Worm (Caenorhabditis elegans): ENCODE results near the gene M28.9.

Gene M28.9

DNA sequence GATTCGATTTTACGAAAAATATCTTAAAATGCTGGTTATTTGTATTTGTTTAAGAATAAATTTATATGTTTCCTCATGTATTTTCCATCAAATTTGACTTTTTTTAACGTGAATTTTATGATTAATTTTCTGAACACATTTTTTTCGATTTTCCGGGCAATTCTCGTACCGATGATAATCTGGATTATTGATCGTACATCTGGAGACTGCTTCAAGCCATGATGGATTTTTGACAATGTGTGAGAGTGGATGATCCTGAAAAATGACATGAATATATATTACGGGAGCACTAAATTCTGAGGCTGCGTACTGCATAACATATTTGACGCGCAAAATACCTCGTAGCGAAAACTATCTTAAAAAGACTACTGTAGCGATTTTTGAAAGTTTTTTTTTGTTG is 15.2 kb downstream of the M28.9 start:
- TF ChIP-seq ceh-43 (GFP tag; optimal IDR thresholded peaks at IDR 0.05) = no peak
- no peak for TF ChIP-seq lin-13 (tag; optimal IDR thresholded peaks at IDR 0.05)
- TF ChIP-seq mep-1 (tag; optimal IDR thresholded peaks at IDR 0.05) = no peak
- no peak for TF ChIP-seq elt-1 (tag; optimal IDR thresholded peaks at IDR 0.05; ENCODE audit: borderline replicate concordance, insufficient read depth)

DNA sequence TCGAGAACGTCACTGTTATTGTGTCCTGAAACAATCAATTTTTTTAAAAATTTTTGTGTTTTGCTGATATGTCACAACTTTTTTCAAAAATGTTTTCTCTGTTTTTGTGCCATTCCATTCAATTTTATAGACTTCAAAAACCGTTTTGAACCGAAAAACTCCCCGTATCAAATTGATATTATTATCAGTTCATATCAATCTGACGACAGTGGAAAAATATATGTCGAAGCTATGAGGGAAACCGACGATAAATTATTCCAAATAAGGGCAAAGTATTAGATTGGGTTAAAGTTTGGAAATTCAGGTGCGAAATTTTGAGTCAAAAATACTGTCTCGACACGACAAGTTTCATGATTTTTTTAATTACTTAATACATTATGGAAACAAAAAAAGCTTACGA is 17.2 kb downstream of the M28.9 start:
- TF ChIP-seq elt-1 (tag; optimal IDR thresholded peaks at IDR 0.05; ENCODE audit: borderline replicate concordance, insufficient read depth) (no peak), snpc-4 (tag; optimal IDR thresholded peaks at IDR 0.05) (no peak), tbx-8 (GFP tag; optimal IDR thresholded peaks at IDR 0.05) (no peak), ham-2 (GFP tag; optimal IDR thresholded peaks at IDR 0.05) (no peak)

- TF ChIP-seq ces-1 (GFP tag; optimal IDR thresholded peaks at IDR 0.05) (no peak), lin-32 (GFP tag; optimal IDR thresholded peaks at IDR 0.05) (no peak), ztf-11 (tag; optimal IDR thresholded peaks at IDR 0.05) (no peak), mab-5 (tag; optimal IDR thresholded peaks at IDR 0.05) (no peak), ham-2 (GFP tag; optimal IDR thresholded peaks at IDR 0.05) (no peak), unc-62 (GFP tag; optimal IDR thresholded peaks at IDR 0.05) (no peak), sptf-1 (tag; optimal IDR thresholded peaks at IDR 0.05) (no peak), elt-3 (tag; optimal IDR thresholded peaks at IDR 0.05) (no peak), elt-1 (tag; optimal IDR thresholded peaks at IDR 0.05; ENCODE audit: borderline replicate concordance, insufficient read depth) (no peak), zip-8 (tag; optimal IDR thresholded peaks at IDR 0.05) (no peak), bed-3 (GFP tag; optimal IDR thresholded peaks at IDR 0.05) (no peak), nhr-76 (tag; optimal IDR thresholded peaks at IDR 0.05) (no peak)
These were observed 18.5 kb downstream of the M28.9 start, which contains the start of gene lact-3 for ce11 chrII:10657632-10658108. TSS of gene lact-3 (minus strand) at chrII:10657682.

ce11 chrII:10658576-10659256 is 19.5 kb downstream of the M28.9 start, which contains the start of the genes snu-13 and rsp-7:
TSS of gene snu-13 (minus strand) at chrII:10658626.
TSS of gene rsp-7 (plus strand) at chrII:10659206.
- no peak for TF ChIP-seq M03D4.4 (tag; optimal IDR thresholded peaks at IDR 0.05)
- TF ChIP-seq mep-1 (tag; optimal IDR thresholded peaks at IDR 0.05) = peak; percentile 87
- TF ChIP-seq hlh-1 (tag; optimal IDR thresholded peaks at IDR 0.05) = peak; percentile 57
- peak; percentile 52 for TF ChIP-seq ceh-39 (tag; optimal IDR thresholded peaks at IDR 0.05)
- TF ChIP-seq nhr-28 (tag; optimal IDR thresholded peaks at IDR 0.05) = no peak
- TF ChIP-seq ceh-43 (GFP tag; optimal IDR thresholded peaks at IDR 0.05) = no peak
- no peak for TF ChIP-seq elt-1 (tag; optimal IDR thresholded peaks at IDR 0.05; ENCODE audit: borderline replicate concordance, insufficient read depth)
- TF ChIP-seq unc-39 (tag; optimal IDR thresholded peaks at IDR 0.05) = no peak
- no peak for TF ChIP-seq nhr-2 (tag; optimal IDR thresholded peaks at IDR 0.05)
- no peak for TF ChIP-seq mab-5 (tag; optimal IDR thresholded peaks at IDR 0.05)
- TF ChIP-seq ceh-83 (GFP tag; optimal IDR thresholded peaks at IDR 0.05) = no peak
- no peak for TF ChIP-seq zip-8 (tag; optimal IDR thresholded peaks at IDR 0.05)
- peak; percentile 31 for TF ChIP-seq unc-62 (GFP tag; optimal IDR thresholded peaks at IDR 0.05)
- TF ChIP-seq blmp-1 (tag; optimal IDR thresholded peaks at IDR 0.05) = no peak
- TF ChIP-seq sem-2 (GFP tag; optimal IDR thresholded peaks at IDR 0.05) = no peak
- no peak for TF ChIP-seq nhr-12 (tag; optimal IDR thresholded peaks at IDR 0.05)
- TF ChIP-seq unc-120 (tag; optimal IDR thresholded peaks at IDR 0.05; ENCODE audit: poor library complexity, severe bottlenecking) = peak; percentile 72
- TF ChIP-seq lin-13 (tag; optimal IDR thresholded peaks at IDR 0.05) = peak; percentile 61
- no peak for TF ChIP-seq mls-2 (tag; optimal IDR thresholded peaks at IDR 0.05)
- TF ChIP-seq nhr-76 (tag; optimal IDR thresholded peaks at IDR 0.05) = no peak
- no peak for TF ChIP-seq tbx-8 (GFP tag; optimal IDR thresholded peaks at IDR 0.05)
- TF ChIP-seq nhr-237 (tag; optimal IDR thresholded peaks at IDR 0.05) = peak; percentile 69
- TF ChIP-seq ztf-11 (tag; optimal IDR thresholded peaks at IDR 0.05) = no peak
- TF ChIP-seq drap-1 (GFP tag; optimal IDR thresholded peaks at IDR 0.05) = no peak
- no peak for TF ChIP-seq elt-3 (tag; optimal IDR thresholded peaks at IDR 0.05)
- peak; percentile 34 for TF ChIP-seq ces-1 (GFP tag; optimal IDR thresholded peaks at IDR 0.05)
- TF ChIP-seq lsy-2 (tag; optimal IDR thresholded peaks at IDR 0.05) = peak; percentile 70
- TF ChIP-seq sptf-1 (tag; optimal IDR thresholded peaks at IDR 0.05) = no peak
- TF ChIP-seq lin-32 (GFP tag; optimal IDR thresholded peaks at IDR 0.05) = no peak
- no peak for TF ChIP-seq snpc-4 (tag; optimal IDR thresholded peaks at IDR 0.05)
- TF ChIP-seq cnd-1 (tag; optimal IDR thresholded peaks at IDR 0.05) = no peak
- TF ChIP-seq ham-2 (GFP tag; optimal IDR thresholded peaks at IDR 0.05) = no peak
- TF ChIP-seq flh-1 (GFP tag; optimal IDR thresholded peaks at IDR 0.05) = no peak
- no peak for TF ChIP-seq bed-3 (GFP tag; optimal IDR thresholded peaks at IDR 0.05)
- no peak for TF ChIP-seq pha-4 (tag; optimal IDR thresholded peaks at IDR 0.05)

Data from whole organism, mixed stage, embryonic.